Worm (Caenorhabditis elegans) whole organism, L1 larva: ENCODE measurements around the gene C55A1.11.

Experiments
- efl-1 ChIP-seq, 4 experiments: fragments of 150-350 bp; optimal IDR thresholded peaks in 3 of 4; peaks in 1 of 4; 1 replicate in 1 of 4; 2 replicates in 3 of 4; lab custom pipeline; 2014; ENCODE audit warnings: missing biosample characterization in 2 of 4, missing genetic modification characterization in 2 of 4, missing genetic modification reagents in 2 of 4
- elt-3 ChIP-seq, 6 experiments: fragments of 150-350 bp in 1 of 6; sonication (generic microtip); optimal IDR thresholded peaks; 2 replicates each; lab custom pipeline; 2017 to 2018; ENCODE audit warnings: missing biosample characterization in 6 of 6, missing genetic modification characterization in 6 of 6, inconsistent platforms in 1 of 6
- nhr-28 ChIP-seq: fragments of 150-350 bp; optimal IDR thresholded peaks from 2 replicates; lab custom pipeline; 2014; ENCODE audit warnings: missing biosample characterization, missing genetic modification characterization
- ztf-11 ChIP-seq, 2 experiments: sonication (generic microtip); optimal IDR thresholded peaks; 2 replicates each; lab custom pipeline; 2016 to 2017; ENCODE audit warnings: missing genetic modification characterization in 2 of 2, missing biosample characterization in 1 of 2, missing compliant biosample characterization in 1 of 2

DNA sequence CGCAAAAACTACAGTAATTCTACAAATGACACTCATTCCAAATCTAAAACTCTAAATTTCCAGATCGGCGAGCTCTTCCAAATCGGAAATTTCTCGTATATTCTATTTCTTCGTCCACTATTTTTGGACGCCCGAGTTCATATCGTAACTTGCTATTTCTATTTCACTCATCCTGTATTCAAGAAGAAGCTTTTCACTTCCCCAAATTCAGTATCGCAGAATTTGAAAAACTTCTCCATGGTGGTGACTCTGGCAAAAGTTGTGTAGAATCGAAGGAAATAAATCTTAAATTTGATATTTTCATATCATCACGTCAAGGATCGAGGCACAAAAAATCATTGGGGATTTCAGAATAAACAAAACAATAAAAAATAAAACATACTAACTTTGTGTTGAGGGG, 26.5 kb downstream of the C55A1.11 start:
- TF ChIP-seq ztf-11 (tag; optimal IDR thresholded peaks at IDR 0.05; lab: Kevin White, UChicago) (no peak), efl-1 (optimal IDR thresholded peaks at IDR 0.05; lab: Kevin White, UChicago) (no peak), efl-1 (GFP tag; optimal IDR thresholded peaks at IDR 0.05 in 1 of 2; lab: Kevin White, UChicago) (peak in 1 of 2 experiments; percentile 81), nhr-28 (tag; lab: Kevin White, UChicago) (no peak), elt-3 (tag; optimal IDR thresholded peaks at IDR 0.05; lab: Kevin White, UChicago) (no peak)
